Worm (Caenorhabditis elegans): ENCODE measurements around the gene F07C3.9.

F07C3.9 gene

ce11 chrV:9293359-9293758 lies 38.9 kb upstream of the F07C3.9 start (continued):
- TF ChIP-seq fkh-10 (GFP tag; optimal IDR thresholded peaks at IDR 0.05), result no peak
- TF ChIP-seq fkh-8 (tag; optimal IDR thresholded peaks at IDR 0.05), result peak; percentile 77
- TF ChIP-seq nhr-28 (tag; optimal IDR thresholded peaks at IDR 0.05), result no peak
- no peak for TF ChIP-seq nhr-84 (tag; optimal IDR thresholded peaks at IDR 0.05)
- TF ChIP-seq C04F5.9 (tag; optimal IDR thresholded peaks at IDR 0.05), result no peak
- peak; percentile 15 for TF ChIP-seq nhr-47 (tag; optimal IDR thresholded peaks at IDR 0.05)
- TF ChIP-seq ceh-88 (GFP tag; IDR thresholded peaks at IDR 0.05), result no peak
- no peak for TF ChIP-seq lin-15B (tag; optimal IDR thresholded peaks at IDR 0.05)
- no peak for TF ChIP-seq zip-4 (GFP tag; optimal IDR thresholded peaks at IDR 0.05)
- no peak for TF ChIP-seq rnt-1 (tag; optimal IDR thresholded peaks at IDR 0.05)
- no peak for TF ChIP-seq skn-1 (tag; optimal IDR thresholded peaks at IDR 0.05)

ce11 chrV:9291919-9292318 lies 37.5 kb upstream of the F07C3.9 start, which contains the start of gene ZK682.7:
TSS of gene ZK682.7 (minus strand) at chrV:9292165.
- TF ChIP-seq dsc-1 (tag; optimal IDR thresholded peaks at IDR 0.05) (peak; percentile 91), nhr-85 (tag) (no peak), fkh-4 (tag; optimal IDR thresholded peaks at IDR 0.05; ENCODE audit: borderline replicate concordance) (peak; percentile 77)

- no peak for TF ChIP-seq xbp-1 (tag; optimal IDR thresholded peaks at IDR 0.05)
- TF ChIP-seq ztf-11 (tag; optimal IDR thresholded peaks at IDR 0.05), result no peak
- no peak for TF ChIP-seq ceh-90 (tag; optimal IDR thresholded peaks at IDR 0.05)
- TF ChIP-seq unc-62 (GFP tag; optimal IDR thresholded peaks at IDR 0.05), result no peak
- no peak for TF ChIP-seq nhr-84 (tag; optimal IDR thresholded peaks at IDR 0.05)
- TF ChIP-seq ets-5 (GFP tag; IDR thresholded peaks at IDR 0.05), result no peak
- no peak for TF ChIP-seq elt-2 (tag; optimal IDR thresholded peaks at IDR 0.05)
- TF ChIP-seq dpl-1 (GFP tag; optimal IDR thresholded peaks at IDR 0.05), result no peak
- no peak for TF ChIP-seq ceh-63 (GFP tag; optimal IDR thresholded peaks at IDR 0.05)
- TF ChIP-seq nhr-85 (tag), result no peak
- TF ChIP-seq sptf-1 (tag; optimal IDR thresholded peaks at IDR 0.05), result no peak
- no peak for TF ChIP-seq efl-1 (optimal IDR thresholded peaks at IDR 0.05)
- TF ChIP-seq efl-1 (GFP tag; optimal IDR thresholded peaks at IDR 0.05 in 1 of 2), result no peak
- no peak for TF ChIP-seq nhr-20 (tag; optimal IDR thresholded peaks at IDR 0.05)
- TF ChIP-seq nhr-77 (tag; optimal IDR thresholded peaks at IDR 0.05), result no peak
These were observed 33.0 kb upstream of the F07C3.9 start, which contains the start of gene lron-2 for ce11 chrV:9287460-9287859. TSS of gene lron-2 (minus strand) at chrV:9287560.

ce11 chrV:9283452-9283851 lies 29.0 kb upstream of the F07C3.9 start:
- TF ChIP-seq elt-3 (tag; optimal IDR thresholded peaks at IDR 0.05) (no peak), efl-3 (GFP tag; optimal IDR thresholded peaks at IDR 0.05) (no peak), dsc-1 (tag; optimal IDR thresholded peaks at IDR 0.05) (peak; percentile 90), ceh-88 (GFP tag; IDR thresholded peaks at IDR 0.05) (no peak), nhr-85 (tag) (no peak), jun-1 (tag; optimal IDR thresholded peaks at IDR 0.05) (no peak), fkh-4 (tag; optimal IDR thresholded peaks at IDR 0.05; ENCODE audit: borderline replicate concordance) (peak; percentile 53), nhr-11 (tag; optimal IDR thresholded peaks at IDR 0.05) (no peak)

ce11 chrV:9282110-9282509 lies 27.7 kb upstream of the F07C3.9 start, which contains the start of gene hlh-10:
TSS of gene hlh-10 (minus strand) at chrV:9282210.
- TF ChIP-seq lsy-2 (tag; optimal IDR thresholded peaks at IDR 0.05), result no peak
- peak; percentile 9 for TF ChIP-seq dsc-1 (tag; optimal IDR thresholded peaks at IDR 0.05)
